Worm (Caenorhabditis elegans): ENCODE data around the gene zyg-1.

DNA sequence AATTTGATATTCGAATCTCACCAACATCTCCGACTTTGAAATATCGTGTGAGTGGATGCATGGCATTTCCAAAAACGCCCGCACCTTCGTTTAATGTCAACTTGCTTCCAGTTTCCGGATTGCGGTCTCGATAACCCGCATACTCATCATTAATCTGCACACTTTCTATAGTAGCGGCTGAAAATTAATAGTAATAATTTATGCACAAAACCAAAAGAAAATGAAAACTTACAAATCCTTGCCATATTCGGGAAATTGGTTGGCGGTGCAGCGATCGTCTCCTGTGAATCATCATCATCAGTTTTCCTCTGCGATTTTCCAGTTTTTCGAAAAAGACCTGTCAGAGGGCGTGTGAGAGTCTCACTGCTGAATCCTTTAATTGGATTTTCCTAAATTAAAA, 10.6 kb downstream of the zyg-1 start:
- no peak for TF ChIP-seq hlh-12 (tag; optimal IDR thresholded peaks at IDR 0.05)
- TF ChIP-seq ceh-40 (GFP tag; IDR thresholded peaks at IDR 0.05) = no peak
- no peak for TF ChIP-seq pbrm-1 (GFP tag; IDR thresholded peaks at IDR 0.05)
- no peak for TF ChIP-seq hrde-1 (tag; optimal IDR thresholded peaks at IDR 0.05; ENCODE audit: borderline replicate concordance)
- no peak for TF ChIP-seq F49E8.2 (tag; optimal IDR thresholded peaks at IDR 0.05; ENCODE audit: insufficient read depth)
- no peak for TF ChIP-seq K11D2.4 (GFP tag; IDR thresholded peaks at IDR 0.05)
- no peak for TF ChIP-seq dox-1 (GFP tag; IDR thresholded peaks at IDR 0.05)
- TF ChIP-seq rcor-1 (GFP tag; IDR thresholded peaks at IDR 0.05) = no peak
- no peak for TF ChIP-seq ets-4 (GFP tag; optimal IDR thresholded peaks at IDR 0.05)
- TF ChIP-seq efl-1 (GFP tag; optimal IDR thresholded peaks at IDR 0.05) = no peak
- no peak for TF ChIP-seq unc-62 (GFP tag; optimal IDR thresholded peaks at IDR 0.05)
- no peak for TF ChIP-seq hsf-1 (GFP tag; IDR thresholded peaks at IDR 0.05)
- TF ChIP-seq lin-26 (GFP tag; IDR thresholded peaks at IDR 0.05) = no peak

Data from whole organism, young adult.